Fruit fly (Drosophila melanogaster): Measurements from ENCODE around the gene bchs.

Gene bchs

DNA sequence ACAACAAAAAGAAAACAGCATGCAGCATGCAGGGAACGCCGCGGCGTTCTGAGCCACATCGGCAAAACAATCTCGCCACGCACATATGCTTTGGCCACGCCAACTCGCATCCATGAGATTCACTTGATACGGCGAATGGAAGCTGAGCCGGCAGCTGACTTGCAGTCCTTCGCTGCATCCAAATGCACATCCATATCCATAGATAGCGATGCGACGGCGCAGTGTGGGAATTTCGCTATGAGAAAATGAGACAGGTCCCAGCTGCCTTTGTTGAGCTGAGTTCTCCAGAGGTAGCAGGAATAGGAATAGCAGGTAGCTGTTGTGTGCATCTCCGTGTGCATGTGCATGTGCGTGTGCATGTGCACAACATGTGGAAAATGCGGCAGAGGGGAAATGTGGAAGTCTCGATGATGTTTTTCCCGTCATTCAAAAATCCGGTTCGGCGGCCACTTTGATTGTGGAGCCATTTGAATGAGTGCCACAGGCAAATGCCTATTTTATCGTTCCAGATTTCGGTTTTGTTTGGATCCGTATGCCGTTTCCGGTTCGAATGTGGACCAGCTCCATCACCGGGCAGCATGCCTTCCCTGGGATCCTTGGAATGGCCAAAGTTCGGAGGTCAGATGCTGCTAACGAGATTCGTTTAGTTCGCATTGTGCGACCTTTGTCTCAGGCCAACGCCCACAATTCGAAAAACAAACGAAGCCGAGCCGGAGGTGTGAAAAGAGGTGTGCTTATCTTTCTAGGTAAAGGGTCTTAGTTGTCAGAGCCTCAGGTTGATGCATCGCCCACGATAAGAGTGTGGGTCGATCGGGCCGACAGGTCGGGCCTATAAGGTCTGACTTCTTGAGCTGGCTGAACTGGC, 35.9 kb upstream of the bchs start (continued):
- TF ChIP-seq PHDP (tag; optimal IDR thresholded peaks at IDR 0.05) (no peak), lab (GFP tag; optimal IDR thresholded peaks at IDR 0.05) (no peak), CG4820 (GFP tag; optimal IDR thresholded peaks at IDR 0.05) (no peak), CG6254 (GFP tag; optimal IDR thresholded peaks at IDR 0.05) (no peak), aop (GFP tag; IDR thresholded peaks at IDR 0.05) (0 out of 2 replicates have a peak, but pooled peaks have one; percentile 8), zen2 (GFP tag; IDR thresholded peaks at IDR 0.05; ENCODE audit: partially characterized antibody) (no peak), CG31224 (GFP tag; IDR thresholded peaks at IDR 0.05) (no peak), Camta (GFP tag; optimal IDR thresholded peaks at IDR 0.05) (no peak), sc (optimal IDR thresholded peaks at IDR 0.05) (no peak), sc (GFP tag; optimal IDR thresholded peaks at IDR 0.05) (no peak), Ets65A (GFP tag) (peak; percentile 2), ems (GFP tag; optimal IDR thresholded peaks at IDR 0.05) (no peak), ab (GFP tag; optimal IDR thresholded peaks at IDR 0.05) (no peak), NC2α (GFP tag; optimal IDR thresholded peaks at IDR 0.05) (no peak), toy (GFP tag; IDR thresholded peaks at IDR 0.05) (no peak), kay (GFP tag; optimal IDR thresholded peaks at IDR 0.05) (no peak), CG6765 (GFP tag; optimal IDR thresholded peaks at IDR 0.05) (no peak), cg (GFP tag; optimal IDR thresholded peaks at IDR 0.05) (peak; percentile 37), fd102C (GFP tag; optimal IDR thresholded peaks at IDR 0.05) (no peak), dmrt11E (tag; optimal IDR thresholded peaks at IDR 0.05) (no peak), Max (GFP tag; optimal IDR thresholded peaks at IDR 0.05) (no peak), CG4360 (GFP tag; IDR thresholded peaks at IDR 0.05) (0 out of 2 replicates have a peak, but pooled peaks have one; percentile 28), D (optimal IDR thresholded peaks at IDR 0.05) (peak; percentile 50), D (GFP tag; optimal IDR thresholded peaks at IDR 0.05) (no peak), dati (GFP tag; IDR thresholded peaks at IDR 0.05) (no peak), crol (GFP tag; IDR thresholded peaks at IDR 0.05) (peak; percentile 35; the same call in 1 of the 2 replicates), unpg (GFP tag; optimal IDR thresholded peaks at IDR 0.05) (no peak), TFAM (GFP tag; optimal IDR thresholded peaks at IDR 0.05) (no peak), Ets97D (GFP tag; optimal IDR thresholded peaks at IDR 0.05) (no peak), vnd (GFP tag; IDR thresholded peaks at IDR 0.05; ENCODE audit: partially characterized antibody) (no peak), oc (tag; optimal IDR thresholded peaks at IDR 0.05) (peak; percentile 12), gsb-n (tag; optimal IDR thresholded peaks at IDR 0.05) (no peak), Deaf1 (tag; optimal IDR thresholded peaks at IDR 0.05) (no peak), CG6791 (GFP tag; IDR thresholded peaks at IDR 0.05; ENCODE audit: partially characterized antibody) (no peak), gfzf (GFP tag; optimal IDR thresholded peaks at IDR 0.05) (no peak), chinmo (GFP tag; IDR thresholded peaks at IDR 0.05; ENCODE audit: partially characterized antibody) (no peak), Kr (GFP tag; optimal IDR thresholded peaks at IDR 0.05) (peak; percentile 87), ac (GFP tag; optimal IDR thresholded peaks at IDR 0.05) (peak; percentile 67), onecut (GFP tag; IDR thresholded peaks at IDR 0.05) (no peak), nerfin-1 (tag; optimal IDR thresholded peaks at IDR 0.05) (no peak), twi (tag; optimal IDR thresholded peaks at IDR 0.05) (peak; percentile 99), CG10209 (GFP tag; optimal IDR thresholded peaks at IDR 0.05) (no peak), CG3838 (GFP tag; optimal IDR thresholded peaks at IDR 0.05) (no peak), jumu (GFP tag; optimal IDR thresholded peaks at IDR 0.05) (no peak), crp (GFP tag; optimal IDR thresholded peaks at IDR 0.05) (no peak), CG18011 (GFP tag; optimal IDR thresholded peaks at IDR 0.05) (no peak), run (tag; optimal IDR thresholded peaks at IDR 0.05) (no peak), dm (GFP tag; optimal IDR thresholded peaks at IDR 0.05) (no peak), CG15479 (GFP tag; optimal IDR thresholded peaks at IDR 0.05) (peak; percentile 93)
